Fruit fly (Drosophila melanogaster) whole organism, pupa: ENCODE results near the gene SCCRO.

Source experiments
- CG13204 ChIP-seq: fragments of 200-800 bp; sonication (Bioruptor generic); optimal IDR thresholded peaks from 2 replicates; lab custom pipeline; 2018; ENCODE audit warnings: missing biosample characterization, mild to moderate bottlenecking, missing genetic modification characterization, moderate library complexity
- CG15710 ChIP-seq: fragments of 200-800 bp; sonication (Bioruptor generic); optimal IDR thresholded peaks from 2 replicates; lab custom pipeline; 2018; ENCODE audit warnings: missing biosample characterization, mild to moderate bottlenecking, missing genetic modification characterization, moderate library complexity
- CG17806 ChIP-seq: fragments of 200-800 bp; sonication (Bioruptor generic); optimal IDR thresholded peaks from 2 replicates; lab custom pipeline; 2018; ENCODE audit warnings: missing biosample characterization, mild to moderate bottlenecking, missing genetic modification characterization, moderate library complexity
- EcR ChIP-seq: fragments of 200-800 bp; sonication (Bioruptor generic); optimal IDR thresholded peaks from 3 replicates; lab custom pipeline; 2019; ENCODE audit warnings: missing biosample characterization, missing genetic modification characterization, mild to moderate bottlenecking, moderate library complexity, missing genetic modification reagents
- Ets98B ChIP-seq: fragments of 200-800 bp; sonication (Bioruptor generic); IDR thresholded peaks from 2 replicates; pipeline ENCODE4 v1.3.6; 2022; ENCODE audit warnings: missing biosample characterization, missing genetic modification characterization
- Pif1B ChIP-seq: fragments of 200-800 bp; sonication (Bioruptor generic); optimal IDR thresholded peaks from 3 replicates; lab custom pipeline; 2016; ENCODE audit warnings: missing biosample characterization, missing genetic modification characterization
- Snoo ChIP-seq: fragments of 200-800 bp; sonication (Bioruptor generic); optimal IDR thresholded peaks from 3 replicates; lab custom pipeline; 2017; ENCODE audit warnings: missing biosample characterization, mild to moderate bottlenecking, missing genetic modification characterization, inconsistent platforms
- fd96Ca ChIP-seq: fragments of 200-800 bp; sonication (Bioruptor generic); IDR thresholded peaks from 3 replicates; pipeline ENCODE4 v1.3.6; 2022; ENCODE audit warnings: missing biosample characterization, missing genetic modification characterization

DNA sequence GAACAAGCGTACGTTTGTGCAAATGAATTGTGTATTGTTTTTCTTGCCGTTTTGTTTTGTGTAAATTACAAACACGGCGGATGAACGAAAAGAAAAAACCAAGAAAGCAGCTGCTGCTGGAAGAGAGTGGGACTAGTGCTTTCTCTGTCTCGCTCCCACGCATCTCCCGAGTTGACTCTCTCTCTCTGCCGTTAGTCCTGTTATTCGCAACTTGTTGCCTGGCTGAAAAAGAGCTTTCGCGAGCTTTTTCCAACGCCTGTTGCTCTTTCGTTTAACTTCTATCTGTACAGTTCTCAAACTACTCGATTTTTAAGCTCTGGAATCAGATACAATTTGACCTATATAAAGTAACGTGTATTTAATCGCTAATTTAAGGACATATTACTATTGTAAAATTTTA, 30.2 kb downstream of the SCCRO start:
- no peak for TF ChIP-seq fd96Ca
- no peak for TF ChIP-seq Pif1B (GFP tag; lab: Kevin White, UChicago)
- TF ChIP-seq Ets98B (GFP tag; lab: Robert Waterston, UW) = 0 out of 2 replicates have a peak, but pooled peaks have one; percentile 2
- TF ChIP-seq CG13204 = no peak
- TF ChIP-seq Snoo (tag; lab: Kevin White, UChicago) = no peak
- no peak for TF ChIP-seq CG15710 (tag; lab: Kevin White, UChicago)
- no peak for TF ChIP-seq CG17806 (tag; lab: Kevin White, UChicago)
- TF ChIP-seq EcR (GFP tag; lab: Kevin White, UChicago) = no peak
